Worm (Caenorhabditis elegans) whole organism, L4 larva: ENCODE data around the gene srbc-3.

Source experiments
- D1046.2 ChIP-seq: fragments of 200-800 bp; sonication (Bioruptor generic); IDR thresholded peaks from 2 replicates; pipeline ENCODE4 v1.3.6; 2022; ENCODE audit warnings: missing genetic modification characterization, missing compliant biosample characterization
- R02D3.7 ChIP-seq: fragments of 150-350 bp; sonication (generic microtip); optimal IDR thresholded peaks from 3 replicates; lab custom pipeline; 2014; ENCODE audit warnings: missing biosample characterization, missing genetic modification characterization
- T26A8.4 ChIP-seq: fragments of 200-800 bp; sonication (Bioruptor generic); IDR thresholded peaks from 2 replicates; pipeline ENCODE4 v1.3.6; 2022; ENCODE audit warnings: missing genetic modification characterization, missing compliant biosample characterization
- Y48G9A.11 ChIP-seq: fragments of 200-800 bp; sonication (Bioruptor generic); IDR thresholded peaks from 2 replicates; pipeline ENCODE4 v1.3.6; 2022; ENCODE audit warnings: missing genetic modification reagents, missing genetic modification characterization, missing compliant biosample characterization
- Y75B8A.6 ChIP-seq: fragments of 200-800 bp; sonication (Bioruptor generic); IDR thresholded peaks from 2 replicates; pipeline ENCODE4 v1.3.6; 2022; ENCODE audit warnings: missing genetic modification reagents, missing genetic modification characterization, missing compliant biosample characterization
- ZK546.5 ChIP-seq, 2 experiments: sonication (generic microtip); optimal IDR thresholded peaks; 2 replicates each; lab custom pipeline; 2017; ENCODE audit warnings: missing biosample characterization in 2 of 2, missing genetic modification characterization in 2 of 2
- aha-1 ChIP-seq: fragments of 150-350 bp; peaks from one replicate; lab custom pipeline; 2014; ENCODE audit warnings: missing biosample characterization, missing genetic modification characterization
- ama-1 ChIP-seq: fragments of 150-350 bp; optimal IDR thresholded peaks from 2 replicates; lab custom pipeline; 2014; ENCODE audit warnings: inconsistent platforms, mixed read lengths
- arid-1 ChIP-seq: fragments of 200-800 bp; sonication (Bioruptor generic); conservative IDR thresholded peaks from 2 replicates; pipeline ENCODE4 v1.3.6; 2022; ENCODE audit warnings: missing genetic modification reagents, missing genetic modification characterization, missing compliant biosample characterization
- ceh-28 ChIP-seq: fragments of 150-350 bp; optimal IDR thresholded peaks from 2 replicates; lab custom pipeline; 2014; ENCODE audit warnings: missing biosample characterization, missing genetic modification reagents, missing genetic modification characterization
- ceh-62 ChIP-seq: sonication (generic microtip); optimal IDR thresholded peaks from 2 replicates; lab custom pipeline; 2017; ENCODE audit warnings: missing biosample characterization, missing genetic modification characterization
- ceh-82 ChIP-seq: sonication (generic microtip); optimal IDR thresholded peaks from 2 replicates; lab custom pipeline; 2017; ENCODE audit warnings: missing biosample characterization, missing genetic modification characterization
- ces-1 ChIP-seq: fragments of 150-350 bp; sonication (generic microtip); optimal IDR thresholded peaks from 4 replicates; lab custom pipeline; 2014; ENCODE audit warnings: missing biosample characterization, missing genetic modification reagents, missing genetic modification characterization
- ctbp-1 ChIP-seq: fragments of 200-800 bp; sonication (Bioruptor generic); IDR thresholded peaks from 2 replicates; pipeline ENCODE4 v1.3.6; 2022; ENCODE audit warnings: missing genetic modification reagents, missing genetic modification characterization, missing compliant biosample characterization
- dmd-9 ChIP-seq: fragments of 200-800 bp; sonication (Bioruptor generic); IDR thresholded peaks from 2 replicates; pipeline ENCODE4 v1.3.6; 2022; ENCODE audit warnings: missing genetic modification reagents, missing genetic modification characterization, missing compliant biosample characterization
- duxl-1 ChIP-seq: sonication (generic microtip); optimal IDR thresholded peaks from 2 replicates; lab custom pipeline; 2016; ENCODE audit warnings: mild to moderate bottlenecking, missing genetic modification characterization, moderate library complexity, missing compliant biosample characterization; ENCODE audit not compliant: poor library complexity
- fos-1 ChIP-seq: fragments of 150-350 bp; optimal IDR thresholded peaks from 2 replicates; lab custom pipeline; 2014; ENCODE audit warnings: missing biosample characterization, missing genetic modification characterization
- hlh-11 ChIP-seq: fragments of 200-800 bp; sonication (Bioruptor generic); optimal IDR thresholded peaks from 2 replicates; lab custom pipeline; 2018; ENCODE audit warnings: mild to moderate bottlenecking, missing genetic modification characterization, missing compliant biosample characterization
- hmg-1.1 ChIP-seq: fragments of 200-800 bp; sonication (Bioruptor generic); IDR thresholded peaks from 2 replicates; pipeline ENCODE4 v1.3.6; 2022; ENCODE audit warnings: missing genetic modification reagents, missing genetic modification characterization, missing compliant biosample characterization
- jun-1 ChIP-seq: fragments of 150-350 bp; optimal IDR thresholded peaks from 2 replicates; lab custom pipeline; 2014; ENCODE audit warnings: missing biosample characterization, missing genetic modification reagents, missing genetic modification characterization
- lim-7 ChIP-seq: fragments of 200-800 bp; sonication (Bioruptor generic); IDR thresholded peaks from 2 replicates; pipeline ENCODE4 v1.3.6; 2022; ENCODE audit warnings: missing genetic modification characterization, missing compliant biosample characterization
- lin-1 ChIP-seq: fragments of 200-800 bp; sonication (Bioruptor generic); IDR thresholded peaks from 2 replicates; pipeline ENCODE4 v1.3.6; 2022; ENCODE audit warnings: missing genetic modification reagents, missing genetic modification characterization, missing compliant biosample characterization
- lin-15B ChIP-seq: fragments of 150-350 bp; sonication (generic microtip); optimal IDR thresholded peaks from 3 replicates; lab custom pipeline; 2014; ENCODE audit warnings: missing biosample characterization, missing genetic modification characterization
- lin-38 ChIP-seq: fragments of 200-800 bp; sonication (Bioruptor generic); IDR thresholded peaks from 2 replicates; pipeline ENCODE4 v1.3.6; 2022; ENCODE audit warnings: missing genetic modification reagents, missing genetic modification characterization, missing compliant biosample characterization
- mdl-1 ChIP-seq, 2 experiments: fragments of 150-350 bp in 1 of 2; sonication (generic microtip) in 1 of 2; optimal IDR thresholded peaks; 2 replicates each; lab custom pipeline; 2014 to 2017; ENCODE audit warnings: missing biosample characterization in 2 of 2, missing genetic modification characterization in 2 of 2
- nhr-11 ChIP-seq: fragments of 150-350 bp; optimal IDR thresholded peaks from 2 replicates; lab custom pipeline; 2014; ENCODE audit warnings: missing biosample characterization, missing genetic modification characterization
- nhr-237 ChIP-seq: sonication (generic microtip); optimal IDR thresholded peaks from 2 replicates; lab custom pipeline; 2017; ENCODE audit warnings: missing biosample characterization, missing genetic modification characterization
- nhr-25 ChIP-seq: sonication (generic microtip); optimal IDR thresholded peaks from 2 replicates; lab custom pipeline; 2017; ENCODE audit warnings: missing genetic modification characterization, mild to moderate bottlenecking, missing compliant biosample characterization, antibody characterized with exemption, moderate library complexity, borderline replicate concordance; ENCODE audit not compliant: insufficient read depth
- nhr-41 ChIP-seq: fragments of 200-800 bp; sonication (Bioruptor generic); IDR thresholded peaks from 2 replicates; pipeline ENCODE4 v1.3.6; 2022; ENCODE audit warnings: missing genetic modification reagents, missing genetic modification characterization, missing compliant biosample characterization
- nhr-42 ChIP-seq: fragments of 200-800 bp; sonication (Bioruptor generic); IDR thresholded peaks from 2 replicates; pipeline ENCODE4 v1.3.6; 2022; ENCODE audit warnings: missing genetic modification characterization, missing compliant biosample characterization
- nhr-48 ChIP-seq: sonication (generic microtip); optimal IDR thresholded peaks from 2 replicates; lab custom pipeline; 2016; ENCODE audit warnings: mild to moderate bottlenecking, missing genetic modification characterization, missing compliant biosample characterization
- nhr-6 ChIP-seq: fragments of 150-350 bp; optimal IDR thresholded peaks from 2 replicates; lab custom pipeline; 2014; ENCODE audit warnings: missing biosample characterization, missing genetic modification characterization
- php-3 ChIP-seq: fragments of 200-800 bp; sonication (Bioruptor generic); IDR thresholded peaks from 2 replicates; pipeline ENCODE4 v1.3.6; 2022; ENCODE audit warnings: missing genetic modification reagents, missing genetic modification characterization, missing compliant biosample characterization
- skn-1 ChIP-seq: fragments of 150-350 bp; optimal IDR thresholded peaks from 2 replicates; lab custom pipeline; 2014; ENCODE audit warnings: missing biosample characterization, missing genetic modification characterization
- spr-3 ChIP-seq: fragments of 200-800 bp; sonication (Bioruptor generic); optimal IDR thresholded peaks from 2 replicates; lab custom pipeline; 2018; ENCODE audit warnings: mild to moderate bottlenecking, missing genetic modification characterization, missing compliant biosample characterization
- tag-97 ChIP-seq: fragments of 200-800 bp; sonication (Bioruptor generic); IDR thresholded peaks from 2 replicates; pipeline ENCODE4 v1.3.6; 2022; ENCODE audit warnings: missing genetic modification characterization, missing compliant biosample characterization
- tra-1 ChIP-seq: fragments of 200-800 bp; sonication (Bioruptor generic); IDR thresholded peaks from 2 replicates; pipeline ENCODE4 v1.3.6; 2022; ENCODE audit warnings: missing genetic modification reagents, missing genetic modification characterization, missing compliant biosample characterization
- unc-39 ChIP-seq: sonication (generic microtip); optimal IDR thresholded peaks from 2 replicates; lab custom pipeline; 2017; ENCODE audit warnings: missing biosample characterization, missing genetic modification characterization
- unc-62 ChIP-seq, 3 experiments: fragments of 150-350 bp in 1 of 3; sonication (generic microtip); optimal IDR thresholded peaks in 2 of 3; peaks in 1 of 3; 1 replicate in 1 of 3; 2 replicates in 2 of 3; lab custom pipeline; 2014 to 2017; ENCODE audit warnings: missing biosample characterization in 3 of 3, missing genetic modification characterization in 3 of 3, missing genetic modification reagents in 3 of 3, missing genotype in 1 of 3
- zfp-2 ChIP-seq: sonication (generic microtip); optimal IDR thresholded peaks from 2 replicates; lab custom pipeline; 2016; ENCODE audit warnings: mild to moderate bottlenecking, missing genetic modification characterization, missing compliant biosample characterization
- ztf-7 ChIP-seq: fragments of 150-350 bp; optimal IDR thresholded peaks from 2 replicates; lab custom pipeline; 2014; ENCODE audit warnings: missing biosample characterization, missing genetic modification characterization

srbc-3 gene

DNA sequence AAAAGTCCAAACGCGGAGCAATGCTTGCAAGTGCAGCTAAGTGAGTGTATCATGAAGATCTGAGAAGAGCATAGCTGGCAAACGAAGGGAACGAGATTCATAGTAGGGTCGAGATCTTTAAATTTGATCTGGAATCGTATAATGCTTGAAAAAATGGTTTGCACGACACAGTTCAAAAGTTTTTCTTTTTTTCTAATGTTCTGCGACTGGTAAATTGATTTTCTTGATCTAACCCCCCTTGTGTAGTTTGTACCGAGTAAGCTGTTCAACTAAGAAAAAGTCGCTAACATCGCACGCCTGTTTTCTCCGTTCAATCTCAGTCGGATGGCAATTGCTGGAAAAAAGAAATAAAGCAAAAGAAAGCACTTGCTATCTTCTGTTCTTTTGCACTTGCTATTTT lies 12.2 kb downstream of the srbc-3 start, which contains the start of gene C17B7.14:
TSS of gene C17B7.14 (minus strand) at position 101 of the 400 bp plus-strand sequence.
- no peak for TF ChIP-seq nhr-11 (tag; lab: Kevin White, UChicago)
- TF ChIP-seq ceh-82 (tag; lab: Kevin White, UChicago): no peak
- TF ChIP-seq hmg-1.1 (GFP tag; lab: Robert Waterston, UW): no peak
- TF ChIP-seq Y75B8A.6 (GFP tag; lab: Robert Waterston, UW): no peak
- TF ChIP-seq lin-1: no peak
- no peak for TF ChIP-seq nhr-6 (tag; lab: Kevin White, UChicago)
- TF ChIP-seq dmd-9 (GFP tag; lab: Robert Waterston, UW): no peak
- TF ChIP-seq nhr-42 (GFP tag; lab: Robert Waterston, UW): no peak
- no peak for TF ChIP-seq lim-7
- no peak for TF ChIP-seq arid-1 (GFP tag; lab: Robert Waterston, UW)
- no peak for TF ChIP-seq hlh-11 (tag; lab: Kevin White, UChicago)
- TF ChIP-seq, all 104 proteins: peak for 0

DNA sequence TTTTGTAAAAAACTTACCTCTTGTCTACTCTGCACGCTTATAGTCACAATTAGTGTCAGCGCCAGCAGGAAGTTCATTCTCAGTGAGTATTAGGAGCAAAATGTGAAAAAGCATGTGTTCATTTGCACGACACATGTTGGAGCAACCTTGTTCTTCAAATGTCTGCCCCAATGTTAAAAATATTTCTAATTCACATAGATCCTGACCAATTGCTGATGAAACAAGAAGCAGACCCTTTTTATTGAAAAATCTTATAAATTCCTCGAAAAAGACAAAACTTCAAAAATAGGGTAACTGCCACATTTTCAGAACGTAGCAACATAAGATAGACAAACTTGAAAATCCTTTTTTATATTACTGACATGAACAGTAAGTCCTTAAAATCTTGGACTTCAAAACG lies 15.9 kb downstream of the srbc-3 start, which contains the start of gene C17B7.8:
TSS of gene C17B7.8 (minus strand) at position 101 of the 400 bp plus-strand sequence.
- peak; percentile 31 for TF ChIP-seq aha-1
- TF ChIP-seq ztf-7 (tag; lab: Kevin White, UChicago): no peak
- TF ChIP-seq, all 104 proteins: peak for 1

DNA sequence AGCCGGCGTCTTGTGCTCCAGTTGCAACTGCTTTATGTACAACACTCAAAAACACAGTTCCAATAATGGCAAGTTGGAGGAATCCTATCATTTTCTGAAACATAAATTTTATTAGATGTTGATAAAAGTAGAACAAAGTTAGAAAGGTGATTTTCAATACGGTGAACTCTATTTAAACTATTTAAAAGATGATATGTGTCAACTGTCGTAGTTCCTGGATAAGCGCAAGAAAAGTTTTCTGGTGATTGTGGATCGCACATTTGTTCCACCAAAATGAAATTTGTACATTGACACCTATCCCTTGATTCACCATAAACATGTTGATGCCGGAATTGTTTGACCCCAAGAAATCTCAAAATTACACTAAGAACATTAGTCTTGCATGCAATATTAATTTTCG lies 23.8 kb downstream of the srbc-3 start, which contains the start of gene C17B7.9:
TSS of gene C17B7.9 (minus strand) at position 101 of the 400 bp plus-strand sequence.
- TF ChIP-seq unc-39 (tag; lab: Kevin White, UChicago) (no peak), Y48G9A.11 (no peak), ctbp-1 (GFP tag; lab: Robert Waterston, UW) (no peak), nhr-42 (GFP tag; lab: Robert Waterston, UW) (no peak), ceh-62 (tag; lab: Kevin White, UChicago) (no peak), nhr-6 (tag; lab: Kevin White, UChicago) (no peak), lin-38 (GFP tag; lab: Robert Waterston, UW) (no peak), lin-15B (no peak), mdl-1 (tag; optimal IDR thresholded peaks at IDR 0.05; lab: Kevin White, UChicago) (no peak), D1046.2 (no peak), tag-97 (GFP tag; lab: Robert Waterston, UW) (no peak), unc-62 (GFP tag; optimal IDR thresholded peaks at IDR 0.05 in 1 of 2; lab: Kevin White, UChicago) (no peak), unc-62 (tag; optimal IDR thresholded peaks at IDR 0.05; lab: Kevin White, UChicago) (no peak), nhr-25 (tag; lab: Kevin White, UChicago) (no peak), duxl-1 (tag; lab: Kevin White, UChicago) (no peak), spr-3 (GFP tag; lab: Kevin White, UChicago) (no peak), ZK546.5 (tag; optimal IDR thresholded peaks at IDR 0.05; lab: Kevin White, UChicago) (no peak), php-3 (GFP tag; lab: Robert Waterston, UW) (no peak)

DNA sequence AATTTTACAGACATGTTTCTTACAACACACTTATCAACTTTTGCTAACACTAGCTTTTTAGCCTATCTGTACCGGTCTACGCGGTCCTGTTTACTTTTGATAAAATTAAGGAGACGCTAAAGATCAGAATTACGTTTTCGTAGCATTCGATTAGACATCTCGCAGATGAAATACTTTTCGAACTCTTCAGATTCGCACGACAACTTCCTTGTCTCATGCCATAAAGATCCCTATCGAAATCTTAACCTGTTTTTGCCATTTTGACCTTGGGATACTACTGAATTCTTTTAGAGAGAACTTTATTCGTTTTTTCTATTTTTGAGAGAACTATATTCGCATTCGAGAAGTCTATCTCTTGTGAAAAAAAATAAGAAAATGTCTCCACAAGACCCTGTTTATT lies 25.1 kb downstream of the srbc-3 start, which contains the start of gene C17B7.5:
TSS of gene C17B7.5 (plus strand) at position 301 of the 400 bp plus-strand sequence.
- no peak for TF ChIP-seq jun-1 (tag; lab: Kevin White, UChicago)
- no peak for TF ChIP-seq zfp-2 (tag; lab: Kevin White, UChicago)
- TF ChIP-seq Y75B8A.6 (GFP tag; lab: Robert Waterston, UW): no peak
- TF ChIP-seq fos-1 (tag; lab: Kevin White, UChicago): no peak
- TF ChIP-seq nhr-41: no peak
- no peak for TF ChIP-seq ces-1 (GFP tag; lab: Kevin White, UChicago)
- no peak for TF ChIP-seq unc-62 (GFP tag; optimal IDR thresholded peaks at IDR 0.05 in 1 of 2; lab: Kevin White, UChicago)
- no peak for TF ChIP-seq unc-62 (tag; optimal IDR thresholded peaks at IDR 0.05; lab: Kevin White, UChicago)
- no peak for TF ChIP-seq nhr-48 (tag; lab: Kevin White, UChicago)
- TF ChIP-seq R02D3.7 (tag; lab: Kevin White, UChicago): no peak
- TF ChIP-seq tra-1 (GFP tag; lab: Robert Waterston, UW): no peak
- no peak for TF ChIP-seq ama-1 (lab: Kevin White, UChicago)
- TF ChIP-seq T26A8.4 (GFP tag; lab: Robert Waterston, UW): no peak
- no peak for TF ChIP-seq ceh-28 (tag; lab: Kevin White, UChicago)
- TF ChIP-seq skn-1 (tag; lab: Kevin White, UChicago): no peak
- no peak for TF ChIP-seq lin-38 (GFP tag; lab: Robert Waterston, UW)
- TF ChIP-seq nhr-237: no peak
